Fruit fly (Drosophila melanogaster): Measurements from ENCODE around the gene btl.

Gene btl

DNA sequence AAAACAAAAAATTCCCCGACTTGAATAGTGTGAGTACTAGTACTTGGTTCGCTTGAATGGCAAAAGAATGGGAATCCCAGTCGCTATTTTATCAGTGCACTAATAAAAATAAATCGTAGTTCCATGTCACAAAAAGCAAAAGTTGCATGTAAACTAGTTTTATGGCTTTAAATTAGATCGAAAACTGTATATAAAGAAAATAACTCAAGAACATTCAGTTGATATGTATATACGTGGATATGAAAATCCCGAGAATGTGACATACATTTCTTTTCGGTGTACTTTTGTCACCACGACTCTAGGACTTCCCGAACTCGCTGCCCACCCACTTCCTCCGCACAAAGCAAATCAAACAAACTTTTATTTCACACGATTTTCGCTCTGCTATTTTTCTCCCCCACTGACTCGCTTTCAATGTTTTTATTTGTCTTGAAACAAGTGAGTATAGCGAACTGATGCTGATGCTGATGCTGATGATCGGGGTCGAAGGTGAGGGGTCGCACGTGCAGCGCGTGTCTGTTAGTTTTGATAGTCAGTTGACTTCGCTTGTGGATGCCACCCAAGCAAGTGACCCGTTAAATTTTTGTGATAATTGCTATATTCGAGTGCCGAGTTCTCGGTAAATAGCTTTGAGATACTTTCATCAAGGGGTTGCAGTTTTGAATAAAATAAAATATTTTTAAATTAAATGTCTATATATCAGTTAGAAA, 26.0 kb downstream of the btl start (continued):
- peak; percentile 20; the same call in 1 of the 2 replicates for TF ChIP-seq wor (GFP tag; IDR thresholded peaks at IDR 0.05)
- TF ChIP-seq Hey (tag; optimal IDR thresholded peaks at IDR 0.05) = peak; percentile 90
- no peak for TF ChIP-seq insv (GFP tag; optimal IDR thresholded peaks at IDR 0.05)
- TF ChIP-seq Sox102F (GFP tag; optimal IDR thresholded peaks at IDR 0.05) = peak; percentile 38
- TF ChIP-seq Ssrp (tag; optimal IDR thresholded peaks at IDR 0.05) = peak; percentile 21
- TF ChIP-seq CG3726 (GFP tag; IDR thresholded peaks at IDR 0.05) = no peak
- peak; percentile 30 for TF ChIP-seq Oli (tag; optimal IDR thresholded peaks at IDR 0.05)
- TF ChIP-seq CG6272 (GFP tag; IDR thresholded peaks at IDR 0.05) = no peak
- peak; percentile 20; the same call in 1 of the 2 replicates for TF ChIP-seq ttk (GFP tag; IDR thresholded peaks at IDR 0.05)
- no peak for TF ChIP-seq CG16779 (GFP tag; IDR thresholded peaks at IDR 0.05)
- peak; percentile 15; the same call in 1 of the 2 replicates for TF ChIP-seq ranshi (GFP tag; IDR thresholded peaks at IDR 0.05)
- TF ChIP-seq CG17361 (GFP tag; IDR thresholded peaks at IDR 0.05) = no peak
- TF ChIP-seq chn (GFP tag; optimal IDR thresholded peaks at IDR 0.05) = no peak
- TF ChIP-seq Hsf (GFP tag; optimal IDR thresholded peaks at IDR 0.05) = peak; percentile 10
- TF ChIP-seq CG12219 (GFP tag; optimal IDR thresholded peaks at IDR 0.05) = peak; percentile 17
- TF ChIP-seq pho (GFP tag; optimal IDR thresholded peaks at IDR 0.05) = no peak
- TF ChIP-seq CG17829 (tag; optimal IDR thresholded peaks at IDR 0.05) = no peak
- 0 out of 3 replicates have a peak, but pooled peaks have one; percentile 12 for TF ChIP-seq otp (GFP tag; IDR thresholded peaks at IDR 0.05)
- TF ChIP-seq CG7556 (GFP tag; optimal IDR thresholded peaks at IDR 0.05) = peak; percentile 10
- TF ChIP-seq nerfin-1 (tag; optimal IDR thresholded peaks at IDR 0.05) = peak; percentile 6
- peak; percentile 23 for TF ChIP-seq CG8388 (GFP tag; optimal IDR thresholded peaks at IDR 0.05)
- TF ChIP-seq gsb-n (tag; optimal IDR thresholded peaks at IDR 0.05) = peak; percentile 5
- TF ChIP-seq CG16863 (GFP tag; optimal IDR thresholded peaks at IDR 0.05) = peak; percentile 16
- TF ChIP-seq Tbp (GFP tag; optimal IDR thresholded peaks at IDR 0.05) = no peak
- TF ChIP-seq dmrt11E (tag; optimal IDR thresholded peaks at IDR 0.05) = peak; percentile 46
- no peak for TF ChIP-seq ase (GFP tag; IDR thresholded peaks at IDR 0.05)
- TF ChIP-seq CG11560 (tag; IDR thresholded peaks at IDR 0.05) = no peak
- TF ChIP-seq bsh (GFP tag; optimal IDR thresholded peaks at IDR 0.05) = peak in 1 of 2 experiments; percentile 64
- TF ChIP-seq CG10209 (GFP tag; optimal IDR thresholded peaks at IDR 0.05) = peak; percentile 3
- TF ChIP-seq fd102C (GFP tag; optimal IDR thresholded peaks at IDR 0.05) = no peak
- TF ChIP-seq hkb (optimal IDR thresholded peaks at IDR 0.05) = no peak
- no peak for TF ChIP-seq hkb (GFP tag; IDR thresholded peaks at IDR 0.05)
- peak; percentile 34 for TF ChIP-seq az2 (GFP tag; optimal IDR thresholded peaks at IDR 0.05)
- TF ChIP-seq Ada2b (GFP tag; IDR thresholded peaks at IDR 0.05) = no peak; the same call in 1 of the 2 replicates
- TF ChIP-seq CG14710 (tag; optimal IDR thresholded peaks at IDR 0.05) = peak; percentile 8
- TF ChIP-seq Hr3 (GFP tag; optimal IDR thresholded peaks at IDR 0.05) = peak; percentile 9
- TF ChIP-seq CG1603 (tag; optimal IDR thresholded peaks at IDR 0.05) = no peak
- TF ChIP-seq Nf-YB (GFP tag; optimal IDR thresholded peaks at IDR 0.05) = no peak
- TF ChIP-seq CG7786 (GFP tag; optimal IDR thresholded peaks at IDR 0.05) = peak; percentile 12
- peak; percentile 31 for TF ChIP-seq CG15601 (tag; optimal IDR thresholded peaks at IDR 0.05)
- peak; percentile 73 for TF ChIP-seq Ets65A (GFP tag)
- peak; percentile 4 for TF ChIP-seq tio (GFP tag; optimal IDR thresholded peaks at IDR 0.05)
- no peak; the same call in 1 of the 2 replicates for TF ChIP-seq CG10366 (GFP tag; IDR thresholded peaks at IDR 0.05)
- peak; percentile 55 for TF ChIP-seq gem (tag; optimal IDR thresholded peaks at IDR 0.05)
- peak; percentile 28 for TF ChIP-seq CG18599 (GFP tag; optimal IDR thresholded peaks at IDR 0.05)
- no peak for TF ChIP-seq CG13775 (GFP tag; optimal IDR thresholded peaks at IDR 0.05)
- TF ChIP-seq Usf (GFP tag; optimal IDR thresholded peaks at IDR 0.05) = no peak
- TF ChIP-seq lola (GFP tag; optimal IDR thresholded peaks at IDR 0.05) = peak in 1 of 3 experiments; percentile 51
- peak; percentile 35 for TF ChIP-seq CG2712 (tag; optimal IDR thresholded peaks at IDR 0.05)
